Worm (Caenorhabditis elegans) whole organism, mixed stage, embryonic: ENCODE measurements around the gene luc-7L3.

Experiments used
- M03D4.4 ChIP-seq: sonication (generic microtip); optimal IDR thresholded peaks from 2 replicates; lab custom pipeline; 2017; ENCODE audit warnings: mild to moderate bottlenecking, missing genetic modification characterization, missing compliant biosample characterization
- blmp-1 ChIP-seq: fragments of 150-350 bp; optimal IDR thresholded peaks from 2 replicates; lab custom pipeline; 2014; ENCODE audit warnings: missing biosample characterization, missing genetic modification characterization
- ceh-39 ChIP-seq: fragments of 150-350 bp; optimal IDR thresholded peaks from 2 replicates; lab custom pipeline; 2014; ENCODE audit warnings: missing biosample characterization, missing genetic modification characterization
- ceh-83 ChIP-seq: fragments of 200-800 bp; sonication (Bioruptor generic); optimal IDR thresholded peaks from 2 replicates; lab custom pipeline; 2018; ENCODE audit warnings: mild to moderate bottlenecking, missing genetic modification characterization, missing compliant biosample characterization
- ces-1 ChIP-seq: fragments of 150-350 bp; optimal IDR thresholded peaks from 2 replicates; lab custom pipeline; 2014; ENCODE audit warnings: missing biosample characterization, missing genetic modification reagents, missing genetic modification characterization
- cnd-1 ChIP-seq: fragments of 200-800 bp; sonication (Bioruptor generic); optimal IDR thresholded peaks from 2 replicates; lab custom pipeline; 2018; ENCODE audit warnings: mild to moderate bottlenecking, missing genetic modification characterization, missing compliant biosample characterization
- drap-1 ChIP-seq: fragments of 200-800 bp; sonication (Bioruptor generic); optimal IDR thresholded peaks from 3 replicates; lab custom pipeline; 2018; ENCODE audit warnings: mild to moderate bottlenecking, missing genetic modification characterization, missing compliant biosample characterization
- elt-1 ChIP-seq: sonication (generic microtip); optimal IDR thresholded peaks from 2 replicates; lab custom pipeline; 2017; ENCODE audit warnings: missing genetic modification characterization, mild to moderate bottlenecking, missing compliant biosample characterization, antibody characterized with exemption, moderate library complexity, borderline replicate concordance; ENCODE audit not compliant: insufficient read depth
- flh-1 ChIP-seq: fragments of 200-800 bp; sonication (Bioruptor generic); optimal IDR thresholded peaks from 2 replicates; lab custom pipeline; 2018; ENCODE audit warnings: mild to moderate bottlenecking, missing genetic modification characterization, moderate library complexity, missing compliant biosample characterization
- ham-2 ChIP-seq: fragments of 200-800 bp; sonication (Bioruptor generic); optimal IDR thresholded peaks from 2 replicates; lab custom pipeline; 2018; ENCODE audit warnings: mild to moderate bottlenecking, missing genetic modification characterization, missing compliant biosample characterization
- hlh-1 ChIP-seq: fragments of 150-350 bp; optimal IDR thresholded peaks from 2 replicates; lab custom pipeline; 2014; ENCODE audit warnings: missing biosample characterization, missing genetic modification reagents, missing genetic modification characterization
- lin-32 ChIP-seq: fragments of 200-800 bp; sonication (Bioruptor generic); optimal IDR thresholded peaks from 2 replicates; lab custom pipeline; 2018; ENCODE audit warnings: mild to moderate bottlenecking, missing genetic modification characterization, missing compliant biosample characterization
- mab-5 ChIP-seq: fragments of 150-350 bp; optimal IDR thresholded peaks from 2 replicates; lab custom pipeline; 2014; ENCODE audit warnings: missing biosample characterization, missing genetic modification characterization
- mep-1 ChIP-seq: fragments of 150-350 bp; optimal IDR thresholded peaks from 2 replicates; lab custom pipeline; 2017; ENCODE audit warnings: missing biosample characterization, missing genetic modification reagents, missing genetic modification characterization, inconsistent platforms
- mls-2 ChIP-seq: sonication (generic microtip); optimal IDR thresholded peaks from 2 replicates; lab custom pipeline; 2016; ENCODE audit warnings: mild to moderate bottlenecking, missing genetic modification characterization, moderate library complexity, missing compliant biosample characterization
- nhr-12 ChIP-seq: fragments of 150-350 bp; optimal IDR thresholded peaks from 2 replicates; lab custom pipeline; 2014; ENCODE audit warnings: missing biosample characterization, missing genetic modification characterization
- nhr-2 ChIP-seq: fragments of 150-350 bp; optimal IDR thresholded peaks from 2 replicates; lab custom pipeline; 2014; ENCODE audit warnings: missing biosample characterization, missing genetic modification characterization
- nhr-237 ChIP-seq: fragments of 150-350 bp; optimal IDR thresholded peaks from 2 replicates; lab custom pipeline; 2014; ENCODE audit warnings: missing biosample characterization, missing genetic modification characterization
- nhr-28 ChIP-seq: fragments of 150-350 bp; optimal IDR thresholded peaks from 2 replicates; lab custom pipeline; 2014; ENCODE audit warnings: missing biosample characterization, missing genetic modification characterization
- nhr-76 ChIP-seq: sonication (generic microtip); optimal IDR thresholded peaks from 2 replicates; lab custom pipeline; 2017; ENCODE audit warnings: missing biosample characterization, missing genetic modification characterization
- sem-2 ChIP-seq: fragments of 200-800 bp; sonication (Bioruptor generic); optimal IDR thresholded peaks from 2 replicates; lab custom pipeline; 2018; ENCODE audit warnings: mild to moderate bottlenecking, missing genetic modification characterization, missing compliant biosample characterization
- snpc-4 ChIP-seq: fragments of 150-350 bp; optimal IDR thresholded peaks from 2 replicates; lab custom pipeline; 2014; ENCODE audit warnings: missing biosample characterization, missing genetic modification characterization
- sptf-1 ChIP-seq: sonication (generic microtip); optimal IDR thresholded peaks from 2 replicates; lab custom pipeline; 2017; ENCODE audit warnings: mild to moderate bottlenecking, missing genetic modification characterization, moderate library complexity, missing compliant biosample characterization
- tbx-8 ChIP-seq: fragments of 200-800 bp; sonication (Bioruptor generic); optimal IDR thresholded peaks from 2 replicates; lab custom pipeline; 2018; ENCODE audit warnings: mild to moderate bottlenecking, missing genetic modification characterization, moderate library complexity, missing compliant biosample characterization
- unc-120 ChIP-seq: sonication (generic microtip); optimal IDR thresholded peaks from 2 replicates; lab custom pipeline; 2017; ENCODE audit warnings: missing genetic modification characterization, missing compliant biosample characterization; ENCODE audit not compliant: poor library complexity, severe bottlenecking
- unc-39 ChIP-seq: fragments of 150-350 bp; optimal IDR thresholded peaks from 2 replicates; lab custom pipeline; 2014; ENCODE audit warnings: missing biosample characterization, missing genetic modification characterization
- unc-62 ChIP-seq: fragments of 150-350 bp; optimal IDR thresholded peaks from 2 replicates; lab custom pipeline; 2014; ENCODE audit warnings: missing biosample characterization, missing genetic modification reagents, missing genetic modification characterization
- zip-8 ChIP-seq: fragments of 150-350 bp; optimal IDR thresholded peaks from 2 replicates; lab custom pipeline; 2014; ENCODE audit warnings: missing biosample characterization, missing genetic modification characterization
- ztf-11 ChIP-seq: fragments of 150-350 bp; optimal IDR thresholded peaks from 2 replicates; lab custom pipeline; 2014; ENCODE audit warnings: missing biosample characterization, missing genetic modification characterization

The luc-7L3 gene

ce11 chrII:65484-65883 lies 32.3 kb downstream of the luc-7L3 start:
- TF ChIP-seq elt-1 (tag; lab: Kevin White, UChicago) (no peak), lin-32 (GFP tag; lab: Kevin White, UChicago) (no peak), ztf-11 (tag; lab: Kevin White, UChicago) (no peak), mep-1 (tag; lab: Kevin White, UChicago) (no peak), nhr-2 (tag; lab: Kevin White, UChicago) (no peak), tbx-8 (GFP tag; lab: Kevin White, UChicago) (no peak), sptf-1 (tag; lab: Kevin White, UChicago) (no peak), unc-62 (GFP tag; lab: Kevin White, UChicago) (no peak), unc-39 (no peak), nhr-237 (tag; lab: Kevin White, UChicago) (no peak), hlh-1 (tag; lab: Kevin White, UChicago) (no peak), zip-8 (no peak), cnd-1 (tag; lab: Kevin White, UChicago) (no peak), snpc-4 (tag; lab: Kevin White, UChicago) (no peak), M03D4.4 (tag; lab: Kevin White, UChicago) (no peak), drap-1 (no peak)

ce11 chrII:61013-61412 lies 36.8 kb downstream of the luc-7L3 start, which contains the start of gene C23H3.2:
TSS of gene C23H3.2 (plus strand) at chrII:61313.
- no peak for TF ChIP-seq nhr-28 (tag; lab: Kevin White, UChicago)
- TF ChIP-seq zip-8: no peak
- no peak for TF ChIP-seq unc-120 (tag; lab: Kevin White, UChicago)
- no peak for TF ChIP-seq ham-2 (GFP tag; lab: Kevin White, UChicago)
- no peak for TF ChIP-seq M03D4.4 (tag; lab: Kevin White, UChicago)
- no peak for TF ChIP-seq lin-32 (GFP tag; lab: Kevin White, UChicago)
- no peak for TF ChIP-seq sem-2 (GFP tag; lab: Kevin White, UChicago)
- TF ChIP-seq blmp-1 (tag; lab: Kevin White, UChicago): no peak
- TF ChIP-seq mls-2 (tag; lab: Kevin White, UChicago): no peak

- TF ChIP-seq ceh-83 (no peak), nhr-237 (tag; lab: Kevin White, UChicago) (no peak), nhr-12 (no peak), flh-1 (no peak), nhr-76 (tag; lab: Kevin White, UChicago) (no peak), cnd-1 (tag; lab: Kevin White, UChicago) (no peak), zip-8 (no peak), mab-5 (no peak), mep-1 (tag; lab: Kevin White, UChicago) (no peak), sem-2 (GFP tag; lab: Kevin White, UChicago) (no peak), ces-1 (GFP tag; lab: Kevin White, UChicago) (no peak), M03D4.4 (tag; lab: Kevin White, UChicago) (no peak), nhr-2 (tag; lab: Kevin White, UChicago) (no peak), blmp-1 (tag; lab: Kevin White, UChicago) (no peak), tbx-8 (GFP tag; lab: Kevin White, UChicago) (no peak), snpc-4 (tag; lab: Kevin White, UChicago) (no peak), lin-32 (GFP tag; lab: Kevin White, UChicago) (no peak), ceh-39 (tag; lab: Kevin White, UChicago) (no peak), ham-2 (GFP tag; lab: Kevin White, UChicago) (no peak)
- TF ChIP-seq, all 35 proteins: peak for 0
Observed at ce11 chrII:60049-60448, 37.8 kb downstream of the luc-7L3 start.

- TF ChIP-seq nhr-76 (tag; lab: Kevin White, UChicago): no peak
- TF ChIP-seq mep-1 (tag; lab: Kevin White, UChicago): no peak
- TF ChIP-seq blmp-1 (tag; lab: Kevin White, UChicago): no peak
- TF ChIP-seq sem-2 (GFP tag; lab: Kevin White, UChicago): no peak
- TF ChIP-seq unc-39: no peak
- TF ChIP-seq drap-1: no peak
- TF ChIP-seq lin-32 (GFP tag; lab: Kevin White, UChicago): no peak
Observed at ce11 chrII:57873-58272, 40.0 kb downstream of the luc-7L3 start.

- no peak for TF ChIP-seq unc-62 (GFP tag; lab: Kevin White, UChicago)
- TF ChIP-seq nhr-237 (tag; lab: Kevin White, UChicago): no peak
Observed at ce11 chrII:57370-57769, 40.5 kb downstream of the luc-7L3 start, which contains the start of gene ascc-1. TSS of gene ascc-1 (plus strand) at chrII:57670.
